Fruit fly (Drosophila melanogaster): ENCODE data around the gene Brd8.
A peak's percentile ranks its signal among the peaks of the same experiment; 100 is the strongest.

Brd8 gene

DNA sequence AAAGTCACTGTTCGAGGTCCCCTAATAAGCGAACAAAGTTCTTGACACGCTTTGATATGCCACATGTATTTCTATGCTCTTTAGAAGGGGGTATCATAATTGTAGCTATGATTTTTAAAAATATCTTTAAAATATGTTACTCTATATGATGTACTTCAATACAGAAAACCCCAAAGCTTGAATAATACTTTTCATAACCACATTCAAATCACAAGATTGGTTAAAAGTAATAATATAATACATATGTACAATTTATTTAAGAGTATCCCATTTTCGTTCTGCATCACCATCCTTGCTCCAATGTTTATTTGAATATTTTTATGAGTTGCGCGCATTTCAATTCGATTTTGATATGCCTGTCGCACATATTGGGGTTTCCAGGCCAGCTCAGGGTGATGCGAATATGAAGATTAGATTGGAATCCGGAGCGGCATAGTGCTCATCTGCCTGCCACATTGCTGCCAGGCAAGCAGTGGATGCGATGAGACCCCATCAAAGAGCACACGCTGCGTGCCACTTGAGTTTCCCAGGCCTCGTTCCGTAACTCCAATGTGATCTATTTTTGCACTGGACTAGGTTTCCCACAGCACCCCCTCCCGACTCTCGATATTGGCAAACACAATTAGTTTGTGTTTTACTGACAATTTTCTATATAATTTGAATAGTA, 36.3 kb downstream of the Brd8 start:
- no peak for TF ChIP-seq GATAd (GFP tag; optimal IDR thresholded peaks at IDR 0.05)
- TF ChIP-seq rgr (GFP tag; optimal IDR thresholded peaks at IDR 0.05), result no peak
- TF ChIP-seq CrebA (GFP tag; optimal IDR thresholded peaks at IDR 0.05; ENCODE audit: borderline replicate concordance), result no peak
- no peak for TF ChIP-seq N (GFP tag; optimal IDR thresholded peaks at IDR 0.05)
- no peak for TF ChIP-seq HLH106 (tag; optimal IDR thresholded peaks at IDR 0.05)
- no peak for TF ChIP-seq Rel (GFP tag; optimal IDR thresholded peaks at IDR 0.05)
- no peak for TF ChIP-seq Rel (tag; optimal IDR thresholded peaks at IDR 0.05)
- TF ChIP-seq Mio (GFP tag; optimal IDR thresholded peaks at IDR 0.05), result no peak
- no peak for TF ChIP-seq usp (GFP tag; optimal IDR thresholded peaks at IDR 0.05)
- no peak for TF ChIP-seq woc (GFP tag; optimal IDR thresholded peaks at IDR 0.05)
- no peak for TF ChIP-seq CG32264 (GFP tag; optimal IDR thresholded peaks at IDR 0.05)
- TF ChIP-seq sage (GFP tag; optimal IDR thresholded peaks at IDR 0.05), result no peak
- no peak for TF ChIP-seq Hnf4 (GFP tag; optimal IDR thresholded peaks at IDR 0.05)
- no peak for TF ChIP-seq fru (GFP tag; optimal IDR thresholded peaks at IDR 0.05)
- TF ChIP-seq OdsH (GFP tag; optimal IDR thresholded peaks at IDR 0.05), result no peak
- no peak for TF ChIP-seq h (GFP tag; optimal IDR thresholded peaks at IDR 0.05)
- no peak for TF ChIP-seq sv (GFP tag; optimal IDR thresholded peaks at IDR 0.05)
- no peak for TF ChIP-seq Dif (GFP tag; optimal IDR thresholded peaks at IDR 0.05; ENCODE audit: partially characterized antibody)
- no peak for TF ChIP-seq Vsx2 (GFP tag; optimal IDR thresholded peaks at IDR 0.05; ENCODE audit: partially characterized antibody)
- no peak for TF ChIP-seq br (GFP tag; optimal IDR thresholded peaks at IDR 0.05)

DNA sequence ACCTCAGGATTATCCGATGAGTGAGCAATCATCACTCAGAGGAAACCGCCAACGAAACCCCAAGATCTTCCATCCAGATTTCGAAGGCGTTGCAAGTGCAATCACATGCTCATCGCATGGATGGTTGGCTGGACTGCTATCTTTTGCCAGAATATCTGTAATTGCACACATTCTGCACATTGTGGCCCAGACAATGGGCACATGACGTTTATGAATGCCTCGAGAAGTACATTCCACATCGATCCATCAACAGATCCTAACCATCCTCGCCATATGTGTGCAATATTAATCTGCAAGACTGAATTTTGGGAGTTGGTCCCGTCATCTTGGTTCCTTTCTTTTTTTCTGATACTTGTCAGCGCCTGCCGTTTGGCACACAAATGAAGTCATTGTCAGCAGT, 39.2 kb downstream of the Brd8 start:
- TF ChIP-seq ey (GFP tag; optimal IDR thresholded peaks at IDR 0.05) (no peak), pan (optimal IDR thresholded peaks at IDR 0.05) (no peak), h (GFP tag; optimal IDR thresholded peaks at IDR 0.05) (no peak), usp (GFP tag; optimal IDR thresholded peaks at IDR 0.05) (no peak), rgr (GFP tag; optimal IDR thresholded peaks at IDR 0.05) (no peak), GATAd (GFP tag; optimal IDR thresholded peaks at IDR 0.05) (no peak), HLH106 (tag; optimal IDR thresholded peaks at IDR 0.05) (no peak), fru (GFP tag; optimal IDR thresholded peaks at IDR 0.05) (no peak)

DNA sequence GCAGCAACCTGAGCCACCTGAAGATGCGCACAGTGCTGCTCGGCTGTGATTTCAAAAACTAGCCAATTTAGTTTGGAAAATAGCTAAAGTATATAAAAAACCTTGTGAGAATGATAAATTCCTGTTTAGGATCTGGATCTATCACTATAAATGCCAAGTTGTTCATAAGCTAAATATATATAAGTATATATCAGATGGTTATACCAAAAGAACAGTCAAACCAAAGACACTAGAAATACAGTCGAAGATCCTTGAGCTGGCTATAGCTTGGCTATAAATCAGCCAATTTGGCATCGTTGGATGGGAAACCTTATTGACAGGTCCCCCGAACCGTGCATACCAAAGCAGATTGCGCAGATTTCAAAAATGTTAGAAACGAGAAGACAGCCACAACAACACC, 40.0 kb downstream of the Brd8 start:
- TF ChIP-seq Dif (GFP tag; optimal IDR thresholded peaks at IDR 0.05; ENCODE audit: partially characterized antibody) (no peak), Hr78 (GFP tag; optimal IDR thresholded peaks at IDR 0.05) (no peak), Vsx2 (GFP tag; optimal IDR thresholded peaks at IDR 0.05; ENCODE audit: partially characterized antibody) (no peak), dl (GFP tag; optimal IDR thresholded peaks at IDR 0.05; ENCODE audit: insufficient read depth in 1 of 2, partially characterized antibody in 2 of 2) (no peak), dmrt93B (GFP tag; optimal IDR thresholded peaks at IDR 0.05) (no peak), dsf (GFP tag; optimal IDR thresholded peaks at IDR 0.05; ENCODE audit: borderline replicate concordance) (no peak), lola (GFP tag; optimal IDR thresholded peaks at IDR 0.05) (no peak), br (GFP tag; optimal IDR thresholded peaks at IDR 0.05) (no peak), OdsH (GFP tag; optimal IDR thresholded peaks at IDR 0.05) (no peak), Sp1 (GFP tag; optimal IDR thresholded peaks at IDR 0.05) (no peak), tai (GFP tag; optimal IDR thresholded peaks at IDR 0.05) (no peak), foxo (GFP tag; optimal IDR thresholded peaks at IDR 0.05) (no peak), Jra (GFP tag; optimal IDR thresholded peaks at IDR 0.05) (no peak), h (GFP tag; optimal IDR thresholded peaks at IDR 0.05) (no peak), CrebA (GFP tag; optimal IDR thresholded peaks at IDR 0.05; ENCODE audit: borderline replicate concordance) (no peak), Hnf4 (GFP tag; optimal IDR thresholded peaks at IDR 0.05) (no peak), sage (GFP tag; optimal IDR thresholded peaks at IDR 0.05) (no peak), HLH106 (tag; optimal IDR thresholded peaks at IDR 0.05) (no peak), rgr (GFP tag; optimal IDR thresholded peaks at IDR 0.05) (no peak)

DNA sequence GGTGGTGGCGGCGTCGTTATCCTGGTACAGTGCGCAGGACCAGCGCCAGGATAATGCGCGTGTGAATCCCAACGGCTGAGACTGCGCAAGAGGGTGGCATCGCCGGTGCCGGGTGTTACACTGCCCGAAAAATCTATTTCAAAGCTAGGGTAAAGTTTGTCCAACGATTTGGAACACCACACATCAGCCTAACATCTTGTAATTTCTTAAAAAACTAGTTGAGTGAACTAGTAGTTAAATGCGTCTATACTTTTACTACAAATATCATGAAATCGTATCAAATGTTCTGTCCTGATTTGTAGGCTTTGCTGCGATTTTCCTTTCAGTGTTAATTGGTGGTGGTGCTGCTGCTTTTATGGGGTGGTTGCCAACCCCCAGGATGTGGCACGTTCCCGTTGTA, 41.8 kb downstream of the Brd8 start:
- TF ChIP-seq CG32264 (GFP tag; optimal IDR thresholded peaks at IDR 0.05) (no peak), dmrt93B (GFP tag; optimal IDR thresholded peaks at IDR 0.05) (no peak), fru (GFP tag; optimal IDR thresholded peaks at IDR 0.05) (peak; percentile 12), OdsH (GFP tag; optimal IDR thresholded peaks at IDR 0.05) (no peak), lola (GFP tag; optimal IDR thresholded peaks at IDR 0.05) (no peak), Hnf4 (GFP tag; optimal IDR thresholded peaks at IDR 0.05) (no peak), GATAd (GFP tag; optimal IDR thresholded peaks at IDR 0.05) (no peak), foxo (GFP tag; optimal IDR thresholded peaks at IDR 0.05) (peak in 1 of 2 experiments; percentile 6), Hr78 (GFP tag; optimal IDR thresholded peaks at IDR 0.05) (no peak), Vsx2 (GFP tag; optimal IDR thresholded peaks at IDR 0.05; ENCODE audit: partially characterized antibody) (no peak), dsf (GFP tag; optimal IDR thresholded peaks at IDR 0.05; ENCODE audit: borderline replicate concordance) (no peak), usp (GFP tag; optimal IDR thresholded peaks at IDR 0.05) (no peak), brk (GFP tag; optimal IDR thresholded peaks at IDR 0.05) (no peak), sv (GFP tag; optimal IDR thresholded peaks at IDR 0.05) (no peak), jim (GFP tag; optimal IDR thresholded peaks at IDR 0.05) (no peak), Dfd (GFP tag; optimal IDR thresholded peaks at IDR 0.05) (no peak), tai (GFP tag; optimal IDR thresholded peaks at IDR 0.05) (no peak), br (GFP tag; optimal IDR thresholded peaks at IDR 0.05) (no peak), psq (GFP tag; optimal IDR thresholded peaks at IDR 0.05) (no peak), Rel (GFP tag; optimal IDR thresholded peaks at IDR 0.05) (no peak), Rel (tag; optimal IDR thresholded peaks at IDR 0.05) (no peak), Jra (GFP tag; optimal IDR thresholded peaks at IDR 0.05) (no peak), Myc (optimal IDR thresholded peaks at IDR 0.05) (no peak), CrebA (GFP tag; optimal IDR thresholded peaks at IDR 0.05; ENCODE audit: borderline replicate concordance) (no peak), ey (GFP tag; optimal IDR thresholded peaks at IDR 0.05) (no peak), Sp1 (GFP tag; optimal IDR thresholded peaks at IDR 0.05) (peak; percentile 4), h (GFP tag; optimal IDR thresholded peaks at IDR 0.05) (no peak), woc (GFP tag; optimal IDR thresholded peaks at IDR 0.05) (peak; percentile 11), Hr83 (GFP tag; optimal IDR thresholded peaks at IDR 0.05; ENCODE audit: poor library complexity, severe bottlenecking) (no peak), CG9705 (GFP tag; optimal IDR thresholded peaks at IDR 0.05) (no peak), Dif (GFP tag; optimal IDR thresholded peaks at IDR 0.05; ENCODE audit: partially characterized antibody) (no peak), Mio (GFP tag; optimal IDR thresholded peaks at IDR 0.05) (no peak), rgr (GFP tag; optimal IDR thresholded peaks at IDR 0.05) (no peak)
